Fruit fly (Drosophila melanogaster): ENCODE results near the gene SmE.

dm6 chr2L:7849472-7849871 lies 35.8 kb downstream of the SmE start:
- TF ChIP-seq CG7101 (tag; optimal IDR thresholded peaks at IDR 0.05) (no peak), CG11617 (GFP tag; optimal IDR thresholded peaks at IDR 0.05) (no peak), CG12768 (GFP tag; optimal IDR thresholded peaks at IDR 0.05) (no peak), Hr96 (GFP tag; optimal IDR thresholded peaks at IDR 0.05) (no peak), Clk (GFP tag; optimal IDR thresholded peaks at IDR 0.05) (no peak)
